Worm (Caenorhabditis elegans) whole organism, young adult: ENCODE data around the gene F56C3.9.

Experiments used
- F57A8.1 ChIP-seq: fragments of 200-800 bp; sonication (Bioruptor generic); optimal IDR thresholded peaks from 2 replicates; lab custom pipeline; 2018; ENCODE audit warnings: mild to moderate bottlenecking, missing genetic modification characterization, moderate library complexity, missing compliant biosample characterization
- ceh-40 ChIP-seq: fragments of 200-800 bp; sonication (Bioruptor generic); IDR thresholded peaks from 2 replicates; pipeline ENCODE4 v1.3.6; 2022; ENCODE audit warnings: missing genetic modification characterization, missing compliant biosample characterization
- ets-4 ChIP-seq: fragments of 200-800 bp; sonication (Bioruptor generic); optimal IDR thresholded peaks from 2 replicates; lab custom pipeline; 2018; ENCODE audit warnings: mild to moderate bottlenecking, missing genetic modification characterization, missing compliant biosample characterization
- hrde-1 ChIP-seq: sonication (generic microtip); optimal IDR thresholded peaks from 2 replicates; lab custom pipeline; 2016; ENCODE audit warnings: missing genetic modification characterization, mild to moderate bottlenecking, missing compliant biosample characterization, moderate library complexity, missing genotype, missing genetic modification reagents, borderline replicate concordance
- nhr-120 ChIP-seq: fragments of 200-800 bp; sonication (Bioruptor generic); IDR thresholded peaks from 2 replicates; pipeline ENCODE4 v1.3.6; 2022; ENCODE audit warnings: missing genetic modification characterization, missing compliant biosample characterization
- nhr-90 ChIP-seq: sonication (generic microtip); optimal IDR thresholded peaks from 2 replicates; lab custom pipeline; 2016; ENCODE audit warnings: missing genotype, mild to moderate bottlenecking, missing genetic modification characterization, missing compliant biosample characterization
- snpc-4 ChIP-seq, 5 experiments: fragments of 150-350 bp in 1 of 5; sonication (generic microtip) in 4 of 5; optimal IDR thresholded peaks; 2 replicates each; lab custom pipeline; 2014 to 2018; ENCODE audit warnings: missing genetic modification characterization in 5 of 5, missing biosample characterization in 3 of 5, antibody characterized with exemption in 2 of 5, mild to moderate bottlenecking in 2 of 5, missing compliant biosample characterization in 2 of 5, missing genotype in 2 of 5, moderate library complexity in 2 of 5, missing genetic modification reagents in 1 of 5
- unc-62 ChIP-seq: fragments of 150-350 bp; optimal IDR thresholded peaks from 2 replicates; lab custom pipeline; 2014; ENCODE audit warnings: missing biosample characterization, missing genetic modification reagents, missing genetic modification characterization

DNA sequence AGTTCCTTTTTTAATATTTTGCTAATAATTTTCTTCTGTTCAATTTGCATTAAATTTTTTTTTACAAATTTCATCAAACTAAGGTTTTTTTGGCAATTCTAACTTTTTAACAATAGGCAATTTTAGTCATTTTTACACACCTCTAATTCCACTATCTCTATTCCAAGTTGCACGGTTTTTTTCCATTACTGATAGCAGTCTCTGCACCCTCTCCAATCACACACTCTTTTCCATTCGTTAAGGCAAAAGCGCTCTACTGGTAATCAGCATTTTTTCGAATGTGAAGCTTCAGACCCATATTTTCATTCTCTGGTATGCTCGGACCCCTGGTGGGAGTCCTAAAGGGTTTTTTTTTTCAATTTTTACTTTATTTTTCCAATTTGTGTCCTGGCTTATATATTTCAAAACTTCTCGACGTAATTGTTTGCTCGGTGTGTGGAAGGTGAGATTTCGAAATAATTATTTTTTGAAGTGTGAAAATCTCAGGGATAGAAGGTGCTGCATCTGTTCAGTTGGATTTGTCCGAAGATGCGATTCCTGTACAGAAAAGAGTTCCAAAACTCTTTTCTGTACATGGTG, 23.1 kb upstream of the F56C3.9 start, which contains the start of the genes F19G12.4 and F19G12.8:
- TF ChIP-seq nhr-90 (tag; lab: Kevin White, UChicago) (no peak), unc-62 (GFP tag; lab: Kevin White, UChicago) (no peak), F57A8.1 (GFP tag; lab: Kevin White, UChicago) (no peak), ets-4 (GFP tag; lab: Kevin White, UChicago) (no peak), hrde-1 (no peak), nhr-120 (no peak), snpc-4 (GFP tag; optimal IDR thresholded peaks at IDR 0.05; lab: Kevin White, UChicago) (no peak), snpc-4 (tag; optimal IDR thresholded peaks at IDR 0.05; lab: Kevin White, UChicago) (no peak), ceh-40 (GFP tag; lab: Robert Waterston, UW) (no peak)
